Fruit fly (Drosophila melanogaster) whole organism: Measurements from ENCODE around the gene AP-2sigma.

Experiments used
- CG8478 ChIP-seq: fragments of >200 bp; optimal IDR thresholded peaks from 2 replicates; lab custom pipeline; 2018; ENCODE audit warnings: inconsistent platforms
- Dll ChIP-seq: fragments of >200 bp; optimal IDR thresholded peaks from 2 replicates; lab custom pipeline; 2017
- EcR ChIP-seq, 2 experiments: fragments of >200 bp; optimal IDR thresholded peaks; 2 replicates each; lab custom pipeline; 2017; ENCODE audit warnings: missing biosample characterization in 2 of 2, missing genetic modification characterization in 2 of 2, missing genetic modification reagents in 2 of 2
- pan ChIP-seq: fragments of >200 bp; optimal IDR thresholded peaks from 2 replicates; lab custom pipeline; 2017
- psq ChIP-seq: fragments of >200 bp; optimal IDR thresholded peaks from 2 replicates; lab custom pipeline; 2017
- usp ChIP-seq: fragments of >200 bp; optimal IDR thresholded peaks from 2 replicates; lab custom pipeline; 2017; ENCODE audit warnings: missing biosample characterization, missing genetic modification characterization, mixed read lengths

AP-2sigma gene

DNA sequence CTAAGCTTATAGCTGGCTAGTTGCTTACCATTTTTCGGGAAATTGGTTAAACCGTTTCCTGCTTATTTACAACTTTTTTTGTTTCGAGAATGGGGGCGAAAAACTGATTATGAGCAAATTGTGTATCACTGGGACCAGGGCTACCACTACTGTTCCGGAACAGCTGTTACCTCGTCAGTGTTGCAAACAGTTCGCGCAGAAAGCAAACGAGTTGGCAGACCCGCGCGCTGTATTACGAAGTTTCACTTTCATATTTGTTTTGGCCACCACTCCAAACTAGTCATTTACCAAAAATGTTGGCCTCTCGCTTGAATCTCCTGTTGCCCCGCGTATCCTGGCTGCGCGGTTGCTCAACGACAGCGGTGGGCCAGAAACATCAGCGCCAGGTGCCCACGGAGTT is at the start of gene AP-2sigma, which contains the start of gene Idi:
Gene AP-2sigma, minus strand, starts transcription at position 153 of the 400 bp plus-strand sequence.
Gene Idi, plus strand, starts transcription at position 204 of the 400 bp plus-strand sequence.
- TF ChIP-seq psq (lab: Kevin White, UChicago) (no peak), Dll (lab: Kevin White, UChicago) (no peak), usp (GFP tag; lab: Kevin White, UChicago) (no peak)

DNA sequence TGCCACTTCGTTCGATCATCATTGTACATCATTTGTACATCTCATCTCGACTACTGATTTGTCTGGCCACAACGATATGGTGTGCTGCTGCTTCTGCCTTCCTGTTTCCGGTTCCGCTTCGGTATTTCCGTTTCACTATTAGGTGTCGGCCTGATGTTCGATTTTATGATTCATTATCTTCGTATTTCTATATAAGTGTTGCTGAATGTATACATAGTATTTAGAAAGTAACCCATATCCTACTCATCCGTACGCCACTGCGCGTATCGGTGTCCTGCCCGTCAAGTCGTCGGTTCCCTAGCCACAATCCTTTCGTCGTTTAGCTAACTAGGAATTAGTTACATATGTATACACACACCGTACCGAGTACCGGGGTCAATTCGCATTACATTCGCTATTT is 49.2 kb upstream of the AP-2sigma start:
- TF ChIP-seq EcR (GFP tag; optimal IDR thresholded peaks at IDR 0.05; lab: Kevin White, UChicago) (no peak), pan (lab: Kevin White, UChicago) (no peak), psq (lab: Kevin White, UChicago) (no peak), Dll (lab: Kevin White, UChicago) (no peak), CG8478 (no peak), usp (GFP tag; lab: Kevin White, UChicago) (no peak)

DNA sequence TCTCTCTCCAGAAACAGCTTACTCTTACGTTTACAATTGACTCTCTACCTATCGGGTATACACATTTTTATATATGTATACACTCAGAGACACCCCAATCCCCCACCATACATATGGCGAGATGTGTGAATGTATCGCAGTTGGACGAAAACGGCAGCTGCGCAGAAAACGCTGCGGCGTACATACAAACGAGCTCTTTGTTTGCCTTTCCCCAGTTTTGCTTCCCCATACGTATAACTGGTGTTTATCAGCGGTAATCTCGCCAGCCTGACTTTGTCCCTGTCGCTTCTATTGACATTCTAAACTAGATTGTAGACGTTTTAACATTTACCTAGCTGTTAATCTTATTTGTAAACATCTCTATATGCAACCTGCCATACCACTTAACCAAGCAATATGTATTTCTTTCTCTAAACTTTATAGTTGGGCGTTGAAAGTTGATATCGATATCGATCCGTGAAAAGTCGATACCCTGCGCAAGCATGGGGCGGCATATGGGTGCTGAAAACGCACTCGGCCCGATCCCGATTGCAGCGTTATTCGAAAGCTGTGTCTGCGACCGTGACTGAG is 27.6 kb upstream of the AP-2sigma start:
- TF ChIP-seq usp (GFP tag; lab: Kevin White, UChicago) (no peak), CG8478 (no peak), EcR (GFP tag; optimal IDR thresholded peaks at IDR 0.05; lab: Kevin White, UChicago) (no peak), psq (lab: Kevin White, UChicago) (no peak), Dll (lab: Kevin White, UChicago) (no peak), pan (lab: Kevin White, UChicago) (no peak)

DNA sequence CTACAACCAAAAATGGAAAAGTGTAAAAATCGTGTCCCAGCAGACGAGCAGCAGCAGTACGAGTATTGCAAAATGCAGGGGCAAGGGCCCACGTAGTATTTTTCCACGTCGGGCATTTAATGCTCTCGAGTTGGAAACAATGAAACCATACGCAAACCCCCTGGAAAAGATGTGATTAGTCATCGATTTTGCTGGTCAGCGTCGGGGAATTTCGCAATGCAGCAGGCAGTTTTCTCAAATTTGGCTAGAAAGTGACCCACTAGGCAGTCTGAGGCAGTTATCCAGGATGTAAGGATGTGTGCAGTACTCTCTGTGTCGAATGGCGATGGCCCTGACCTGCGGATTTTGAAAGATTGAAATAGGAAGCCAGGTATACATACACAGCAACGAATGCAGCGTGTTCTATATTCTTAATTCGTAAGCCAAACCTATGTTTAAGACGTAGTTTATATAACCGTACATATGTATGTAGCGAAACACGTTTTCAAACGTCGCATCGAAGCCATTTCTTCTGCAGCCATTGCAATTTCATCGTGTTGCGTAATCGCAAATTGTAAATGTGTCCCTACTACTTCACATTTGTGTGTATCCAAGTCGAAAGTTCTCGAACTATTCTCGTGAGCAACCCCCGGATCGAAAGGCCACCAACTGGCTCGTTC is 27.0 kb upstream of the AP-2sigma start:
- TF ChIP-seq EcR (GFP tag; optimal IDR thresholded peaks at IDR 0.05; lab: Kevin White, UChicago) = no peak
- TF ChIP-seq Dll (lab: Kevin White, UChicago) = no peak
- no peak for TF ChIP-seq psq (lab: Kevin White, UChicago)
- TF ChIP-seq pan (lab: Kevin White, UChicago) = no peak
- no peak for TF ChIP-seq usp (GFP tag; lab: Kevin White, UChicago)
- TF ChIP-seq CG8478 = no peak

DNA sequence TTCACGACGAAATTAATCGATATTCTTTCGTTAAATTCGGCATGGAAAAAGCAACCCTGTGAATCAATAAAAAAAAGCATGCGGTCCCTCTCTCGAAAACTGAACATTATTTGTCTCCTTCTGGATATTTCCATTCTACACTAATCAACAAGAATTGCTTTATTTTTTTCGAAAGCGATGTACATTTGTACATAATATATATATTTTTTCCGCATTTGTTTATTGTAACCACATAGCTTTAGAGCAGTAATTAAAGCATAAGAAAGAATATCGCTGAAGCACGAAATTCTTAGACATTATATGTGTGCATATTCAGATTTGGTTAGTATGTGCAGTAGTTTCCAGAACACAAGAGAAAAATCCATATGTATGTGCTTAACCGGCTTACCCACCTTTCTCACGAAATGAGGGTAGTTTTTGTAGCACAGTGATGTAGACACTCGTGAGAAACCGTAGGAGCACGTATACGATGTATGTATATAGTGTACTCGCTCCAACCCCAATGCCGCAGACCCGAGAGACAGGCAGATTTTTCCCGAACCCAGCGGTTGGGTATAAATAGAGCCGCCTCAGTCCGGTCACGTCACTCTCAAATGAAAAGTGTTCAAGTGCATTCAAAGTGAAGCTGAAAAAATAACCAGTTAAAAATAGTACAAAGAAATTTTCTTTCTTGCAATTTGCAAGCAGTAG is 26.3 kb upstream of the AP-2sigma start:
- peak; percentile 16 for TF ChIP-seq CG8478
- no peak for TF ChIP-seq psq (lab: Kevin White, UChicago)

DNA sequence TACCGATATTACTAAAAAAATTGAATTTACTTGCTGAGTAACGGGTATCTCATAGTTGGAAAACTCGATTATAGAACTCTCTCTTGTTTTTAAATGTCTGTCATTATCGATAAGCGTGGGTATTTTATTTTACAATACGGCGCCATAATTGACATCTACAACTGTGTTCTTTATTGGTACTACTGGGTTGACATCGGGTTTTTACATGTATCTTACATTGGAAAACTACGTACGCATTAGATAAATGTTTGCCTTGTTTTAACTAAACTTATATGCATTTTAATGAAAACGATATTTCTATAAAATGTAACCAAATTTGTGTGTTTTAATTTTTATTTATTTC is 25.8 kb upstream of the AP-2sigma start:
- TF ChIP-seq psq (lab: Kevin White, UChicago) (no peak), CG8478 (no peak), Dll (lab: Kevin White, UChicago) (no peak), usp (GFP tag; lab: Kevin White, UChicago) (no peak)

DNA sequence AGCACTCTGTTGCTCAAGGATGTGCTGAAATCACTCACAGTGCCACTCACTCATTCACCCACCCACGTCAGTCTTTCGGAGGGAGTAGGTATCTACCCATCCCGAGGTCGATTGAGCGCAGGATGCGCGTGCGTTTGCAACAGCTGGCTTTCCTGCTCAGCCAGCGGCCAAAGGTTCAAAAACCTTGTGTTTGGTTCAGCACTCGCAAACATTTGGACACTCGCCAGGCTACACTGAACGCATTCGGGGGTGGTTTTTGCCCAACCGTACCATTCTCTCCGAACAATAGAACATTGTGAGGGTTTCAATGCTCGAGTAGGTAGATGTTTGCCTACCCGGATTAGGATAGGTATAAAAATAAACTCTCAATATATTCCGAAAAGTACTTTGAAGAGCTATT is 25.1 kb upstream of the AP-2sigma start:
- TF ChIP-seq psq (lab: Kevin White, UChicago) = no peak
- TF ChIP-seq usp (GFP tag; lab: Kevin White, UChicago) = no peak
- no peak for TF ChIP-seq pan (lab: Kevin White, UChicago)
- TF ChIP-seq Dll (lab: Kevin White, UChicago) = no peak
- no peak for TF ChIP-seq CG8478
- TF ChIP-seq EcR (GFP tag; optimal IDR thresholded peaks at IDR 0.05; lab: Kevin White, UChicago) = no peak

DNA sequence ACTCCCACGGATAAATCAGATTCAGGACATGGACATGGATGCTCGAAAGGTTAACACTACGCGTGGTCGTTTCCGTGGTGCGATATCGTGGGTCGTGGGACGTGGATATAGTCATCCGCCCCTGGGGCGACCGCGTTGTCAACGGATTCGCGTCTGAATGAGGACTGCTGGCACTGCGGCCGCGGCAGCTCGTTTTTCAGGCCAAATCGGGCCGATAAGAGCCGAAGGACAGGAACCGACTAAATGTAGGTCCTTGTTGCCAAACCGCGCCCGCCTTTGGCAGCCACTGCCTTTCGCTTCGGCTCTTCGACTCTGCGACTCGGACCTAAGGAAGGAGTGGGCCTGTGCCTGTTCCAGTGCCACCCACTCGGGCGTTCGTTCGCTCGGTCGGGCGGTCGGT is 24.0 kb upstream of the AP-2sigma start, which contains the start of gene SIFaR:
Gene SIFaR, minus strand, starts transcription at position 166 of the 400 bp plus-strand sequence.
- TF ChIP-seq CG8478 = no peak
- TF ChIP-seq pan (lab: Kevin White, UChicago) = no peak

DNA sequence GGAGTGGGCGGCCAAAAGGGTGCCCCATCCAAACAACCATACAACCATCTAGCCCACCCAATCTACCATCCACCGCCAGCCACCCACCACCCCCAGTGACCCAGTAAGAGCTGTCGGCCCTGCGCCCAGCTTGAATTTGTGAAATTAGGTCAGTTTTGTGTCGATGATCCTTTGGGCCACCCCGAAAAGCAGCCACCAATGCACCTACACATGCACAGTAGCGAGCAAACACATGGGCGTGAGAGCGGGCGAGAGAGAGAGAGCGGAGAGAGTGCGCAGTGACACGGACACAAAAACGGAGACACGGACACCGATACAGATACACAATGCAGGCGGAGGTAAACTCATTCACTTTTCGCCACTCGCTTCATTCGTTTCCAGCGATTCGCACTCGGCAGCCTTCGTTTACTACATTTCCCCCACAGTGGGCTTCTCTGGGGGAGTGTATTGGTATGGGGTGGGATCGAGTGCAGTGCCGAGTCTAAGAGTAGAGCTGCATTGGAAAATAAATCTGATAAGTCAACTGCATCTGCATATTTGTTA is 19.3 kb upstream of the AP-2sigma start:
- TF ChIP-seq usp (GFP tag; lab: Kevin White, UChicago) (no peak), pan (lab: Kevin White, UChicago) (no peak), EcR (GFP tag; optimal IDR thresholded peaks at IDR 0.05; lab: Kevin White, UChicago) (no peak), CG8478 (no peak), Dll (lab: Kevin White, UChicago) (no peak), psq (lab: Kevin White, UChicago) (no peak)

DNA sequence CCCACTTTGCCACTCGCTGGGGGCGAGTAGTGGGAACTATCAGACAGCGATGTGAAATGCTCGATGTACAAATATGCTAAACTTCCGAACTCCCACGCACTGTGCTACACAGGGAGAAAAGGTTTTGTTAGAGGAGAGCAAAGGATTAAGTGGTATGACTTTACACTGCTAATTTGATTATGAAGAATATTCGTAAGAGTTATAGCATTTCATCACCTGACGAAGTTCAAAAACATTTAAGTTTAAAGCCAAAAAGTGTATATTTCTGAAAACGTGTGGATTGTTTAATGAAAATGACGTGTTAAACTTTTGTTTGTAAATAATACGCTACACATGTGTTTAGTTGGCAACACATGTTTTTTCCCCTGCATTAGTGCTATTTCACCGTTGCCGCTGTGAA is 18.6 kb upstream of the AP-2sigma start:
- TF ChIP-seq pan (lab: Kevin White, UChicago) (no peak), usp (GFP tag; lab: Kevin White, UChicago) (no peak), Dll (lab: Kevin White, UChicago) (no peak), psq (lab: Kevin White, UChicago) (no peak), CG8478 (no peak), EcR (GFP tag; optimal IDR thresholded peaks at IDR 0.05; lab: Kevin White, UChicago) (no peak)

DNA sequence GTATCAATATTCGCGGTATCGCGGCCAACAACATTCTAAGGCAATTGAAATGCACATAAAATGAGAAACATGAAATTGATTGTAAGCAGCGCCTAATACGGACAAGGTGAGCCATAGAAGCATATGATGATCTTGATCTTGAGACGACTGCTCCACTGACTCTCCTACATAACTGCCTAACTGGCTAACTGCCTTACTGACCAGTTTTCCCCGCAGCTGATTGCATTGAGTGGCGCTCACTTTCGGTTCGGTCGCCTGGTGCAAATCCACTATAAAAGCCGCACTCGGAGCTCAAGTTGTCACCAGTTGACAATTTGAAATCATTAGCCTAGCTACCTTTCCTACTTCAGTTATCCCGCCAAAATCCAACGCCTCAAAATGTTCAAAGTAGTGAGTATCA is 13.0 kb upstream of the AP-2sigma start, which contains the start of gene CG17298:
Gene CG17298, plus strand, starts transcription at position 301 of the 400 bp plus-strand sequence.
- TF ChIP-seq EcR (GFP tag; optimal IDR thresholded peaks at IDR 0.05; lab: Kevin White, UChicago) = no peak
- TF ChIP-seq Dll (lab: Kevin White, UChicago) = no peak
- no peak for TF ChIP-seq usp (GFP tag; lab: Kevin White, UChicago)
- TF ChIP-seq psq (lab: Kevin White, UChicago) = no peak
- no peak for TF ChIP-seq pan (lab: Kevin White, UChicago)
- TF ChIP-seq CG8478 = no peak

DNA sequence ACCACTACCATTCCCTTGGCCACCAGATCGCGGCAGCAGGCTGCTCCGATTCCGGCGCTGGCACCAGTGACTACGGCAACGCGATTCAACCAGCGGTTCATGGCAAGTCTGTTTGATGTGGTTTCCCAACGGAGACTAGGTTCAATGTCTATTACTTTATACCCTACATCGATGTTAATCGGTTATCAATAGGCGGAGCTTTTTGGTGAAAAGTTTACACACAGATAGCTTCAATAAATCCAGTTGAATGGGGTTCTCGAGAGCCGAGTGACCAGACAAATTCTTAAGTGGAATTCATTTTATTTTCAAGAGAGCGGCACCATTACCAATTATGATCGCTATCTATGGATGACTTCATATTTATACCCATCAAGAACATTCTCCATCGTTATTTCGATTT is 6.2 kb upstream of the AP-2sigma start, which contains the start of gene CG3301:
Gene CG3301, minus strand, starts transcription at position 139 of the 400 bp plus-strand sequence.
- TF ChIP-seq CG8478 (no peak), psq (lab: Kevin White, UChicago) (no peak), Dll (lab: Kevin White, UChicago) (no peak), EcR (GFP tag; optimal IDR thresholded peaks at IDR 0.05; lab: Kevin White, UChicago) (no peak), usp (GFP tag; lab: Kevin White, UChicago) (no peak), pan (lab: Kevin White, UChicago) (no peak)
